Worm (Caenorhabditis elegans): ENCODE results near the gene C25F6.1.

Gene C25F6.1

DNA sequence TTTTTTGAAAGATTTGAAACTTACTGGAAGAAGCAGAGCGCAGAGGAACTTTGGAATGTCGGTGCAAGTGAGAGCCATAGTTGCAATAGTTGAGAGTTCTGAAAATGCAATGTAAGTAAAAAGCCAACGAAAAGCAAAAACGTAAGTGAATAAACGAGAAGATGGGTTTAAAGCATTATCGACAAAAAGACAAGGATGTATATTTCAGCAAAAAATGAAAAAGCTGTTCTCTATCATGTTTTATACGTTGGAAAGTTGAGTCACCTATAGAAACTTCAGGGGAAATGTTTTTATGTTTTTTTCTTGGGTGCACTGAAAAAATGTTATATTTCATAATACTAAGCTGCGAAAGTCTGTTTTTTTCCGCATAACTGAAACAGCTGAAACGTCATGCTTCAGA, 30.8 kb downstream of the C25F6.1 start, which contains the start of gene T23F2.5:
TSS of gene T23F2.5 (minus strand) at position 101 of the 400 bp plus-strand sequence.
- TF ChIP-seq cnd-1 (tag; optimal IDR thresholded peaks at IDR 0.05) = no peak
- TF ChIP-seq nhr-12 (tag; optimal IDR thresholded peaks at IDR 0.05) = no peak
- TF ChIP-seq flh-1 (GFP tag; optimal IDR thresholded peaks at IDR 0.05) = no peak
- no peak for TF ChIP-seq ceh-83 (GFP tag; optimal IDR thresholded peaks at IDR 0.05)
- no peak for TF ChIP-seq lsy-2 (tag; optimal IDR thresholded peaks at IDR 0.05)

DNA sequence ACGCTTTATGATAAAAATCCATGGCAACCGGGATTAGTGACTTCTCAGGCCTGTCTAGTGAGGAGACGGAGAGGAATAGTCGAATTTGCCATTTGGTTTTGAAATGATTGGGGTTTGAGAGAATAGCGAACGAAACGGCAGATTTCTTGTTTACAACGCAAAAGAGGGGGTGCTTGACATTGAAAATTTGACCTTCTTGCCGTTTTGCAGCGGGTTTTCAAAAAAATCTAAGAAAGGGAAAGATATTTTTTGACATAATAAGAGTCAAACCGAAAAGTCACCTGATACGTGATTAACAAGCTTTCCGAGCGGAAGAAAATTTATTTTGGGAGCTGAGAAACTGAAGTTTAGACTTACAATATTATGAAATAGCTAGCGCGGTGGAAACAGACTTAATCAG, 31.6 kb downstream of the C25F6.1 start:
- TF ChIP-seq drap-1 (GFP tag; optimal IDR thresholded peaks at IDR 0.05) (no peak), lin-32 (GFP tag; optimal IDR thresholded peaks at IDR 0.05) (no peak), tbx-8 (GFP tag; optimal IDR thresholded peaks at IDR 0.05) (no peak)

DNA sequence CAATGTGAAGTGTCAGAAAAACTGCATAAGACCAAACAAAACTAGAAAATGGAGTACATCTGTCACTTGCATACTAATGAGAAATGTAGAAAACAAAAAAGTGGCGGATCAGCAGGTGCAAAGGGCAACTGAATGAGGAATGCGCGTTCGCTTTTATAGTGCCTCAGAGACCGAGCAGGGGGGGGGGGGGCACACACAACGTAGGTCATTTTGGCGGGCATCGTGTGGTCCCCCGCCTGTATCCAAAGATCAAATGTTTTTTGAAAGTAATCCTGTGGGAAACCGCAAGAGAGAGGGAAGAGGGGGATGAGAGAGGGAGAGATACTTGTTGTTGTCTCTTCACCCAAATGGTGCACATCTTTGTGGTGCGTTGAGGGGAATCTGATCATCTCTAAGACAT, 32.1 kb downstream of the C25F6.1 start:
- no peak for TF ChIP-seq M03D4.4 (tag; optimal IDR thresholded peaks at IDR 0.05)
- peak; percentile 56 for TF ChIP-seq mls-2 (tag; optimal IDR thresholded peaks at IDR 0.05)
- peak; percentile 42 for TF ChIP-seq cnd-1 (tag; optimal IDR thresholded peaks at IDR 0.05)
- TF ChIP-seq blmp-1 (tag; optimal IDR thresholded peaks at IDR 0.05) = no peak
- no peak for TF ChIP-seq elt-1 (tag; optimal IDR thresholded peaks at IDR 0.05; ENCODE audit: borderline replicate concordance, insufficient read depth)
- peak; percentile 62 for TF ChIP-seq nhr-2 (tag; optimal IDR thresholded peaks at IDR 0.05)
- TF ChIP-seq unc-120 (tag; optimal IDR thresholded peaks at IDR 0.05; ENCODE audit: poor library complexity, severe bottlenecking) = no peak
- TF ChIP-seq drap-1 (GFP tag; optimal IDR thresholded peaks at IDR 0.05) = peak; percentile 2
- no peak for TF ChIP-seq flh-1 (GFP tag; optimal IDR thresholded peaks at IDR 0.05)

DNA sequence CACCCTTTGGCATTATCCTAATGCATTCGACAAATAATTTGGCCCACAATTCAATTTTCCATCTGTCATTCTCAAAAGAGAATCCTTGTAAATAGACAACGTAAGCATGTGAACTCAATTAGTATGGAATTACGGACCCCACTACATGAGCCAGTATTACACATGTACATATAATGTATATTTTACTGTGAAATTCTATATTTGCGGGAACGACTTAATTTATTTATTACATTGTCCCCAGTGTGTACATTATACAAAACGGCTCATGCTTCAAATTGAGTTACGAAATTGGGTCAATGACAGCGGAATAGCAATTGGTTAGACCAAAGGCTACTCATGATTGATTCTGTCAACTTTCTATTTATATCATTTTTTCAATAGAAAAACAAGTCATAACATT, 33.3 kb downstream of the C25F6.1 start:
- peak; percentile 99 for TF ChIP-seq ces-1 (GFP tag; optimal IDR thresholded peaks at IDR 0.05)
- TF ChIP-seq drap-1 (GFP tag; optimal IDR thresholded peaks at IDR 0.05) = no peak
- no peak for TF ChIP-seq unc-62 (GFP tag; optimal IDR thresholded peaks at IDR 0.05)
- TF ChIP-seq pha-4 (tag; optimal IDR thresholded peaks at IDR 0.05) = no peak
- TF ChIP-seq zip-8 (tag; optimal IDR thresholded peaks at IDR 0.05) = no peak
- no peak for TF ChIP-seq elt-1 (tag; optimal IDR thresholded peaks at IDR 0.05; ENCODE audit: borderline replicate concordance, insufficient read depth)
- no peak for TF ChIP-seq nhr-237 (tag; optimal IDR thresholded peaks at IDR 0.05)

DNA sequence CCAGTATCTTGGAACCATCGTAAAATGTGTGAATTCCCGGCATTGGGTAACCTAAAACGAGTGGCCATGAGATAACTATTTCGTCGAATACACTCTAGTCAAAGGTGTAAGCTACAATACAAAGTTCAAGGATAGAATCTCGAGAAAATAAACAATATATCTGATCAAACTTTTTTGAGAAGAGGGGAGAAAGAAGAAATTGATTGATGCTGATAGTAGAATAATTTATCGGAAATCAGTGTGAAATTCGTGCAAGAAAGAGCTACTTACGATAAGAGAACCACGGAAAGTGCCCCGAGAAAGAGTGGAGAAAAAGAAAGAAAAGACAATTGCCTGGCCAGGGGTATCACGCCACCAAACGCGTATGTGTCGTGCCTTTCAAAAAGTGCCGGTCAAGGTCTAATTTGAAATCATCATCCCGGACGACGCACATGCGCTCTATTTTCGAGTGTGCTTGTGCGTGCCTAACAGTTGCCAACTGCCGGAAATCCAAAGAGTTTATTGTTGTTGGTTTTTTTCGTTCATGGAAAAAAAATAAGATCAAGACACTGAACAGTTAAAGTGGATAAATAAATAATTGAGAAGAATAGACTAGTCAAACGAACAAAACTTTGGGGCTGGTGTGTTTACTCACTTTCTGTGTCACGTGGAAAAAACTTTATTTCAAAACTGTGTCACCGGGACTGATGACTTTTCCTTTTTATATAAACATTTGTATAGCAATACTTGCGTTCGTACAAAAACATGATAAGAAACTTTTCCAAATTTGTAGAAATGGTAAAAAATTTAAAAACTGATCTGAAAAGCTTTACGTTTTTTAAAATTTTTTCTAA, 36.7 kb downstream of the C25F6.1 start, which contains the start of gene mboa-3:
TSS of gene mboa-3 (minus strand) at position 51 of the 833 bp plus-strand sequence.
- no peak for TF ChIP-seq lin-32 (GFP tag; optimal IDR thresholded peaks at IDR 0.05)
- no peak for TF ChIP-seq ces-1 (GFP tag; optimal IDR thresholded peaks at IDR 0.05)
- TF ChIP-seq sptf-1 (tag; optimal IDR thresholded peaks at IDR 0.05) = no peak
- no peak for TF ChIP-seq nhr-28 (tag; optimal IDR thresholded peaks at IDR 0.05)
- TF ChIP-seq pha-4 (tag; optimal IDR thresholded peaks at IDR 0.05) = no peak
- TF ChIP-seq drap-1 (GFP tag; optimal IDR thresholded peaks at IDR 0.05) = no peak

DNA sequence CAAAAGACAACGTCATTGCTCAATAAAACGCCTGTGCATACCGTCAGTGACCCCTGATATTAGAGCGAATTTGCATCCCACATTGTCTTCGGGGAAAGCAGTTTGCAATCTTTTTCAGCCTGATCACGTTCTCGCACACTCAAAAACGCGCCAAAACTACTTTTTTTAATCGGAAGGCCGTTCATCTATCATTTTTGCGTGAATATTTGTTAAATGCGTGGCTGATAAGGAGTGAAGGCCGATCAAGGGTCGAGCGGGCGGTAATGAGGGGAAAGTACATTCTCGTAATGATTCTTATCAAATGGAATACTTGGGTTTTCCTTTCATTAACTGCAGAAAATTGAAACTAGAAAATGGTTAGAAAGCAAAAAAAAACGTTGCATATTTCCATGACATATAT, 38.0 kb downstream of the C25F6.1 start:
- TF ChIP-seq mls-2 (tag; optimal IDR thresholded peaks at IDR 0.05) = no peak
- no peak for TF ChIP-seq nhr-2 (tag; optimal IDR thresholded peaks at IDR 0.05)
- no peak for TF ChIP-seq ham-2 (GFP tag; optimal IDR thresholded peaks at IDR 0.05)
- TF ChIP-seq mab-5 (tag; optimal IDR thresholded peaks at IDR 0.05) = no peak
- no peak for TF ChIP-seq snpc-4 (tag; optimal IDR thresholded peaks at IDR 0.05)
- TF ChIP-seq sptf-1 (tag; optimal IDR thresholded peaks at IDR 0.05) = no peak
- no peak for TF ChIP-seq nhr-28 (tag; optimal IDR thresholded peaks at IDR 0.05)
- TF ChIP-seq unc-62 (GFP tag; optimal IDR thresholded peaks at IDR 0.05) = no peak
- no peak for TF ChIP-seq ceh-39 (tag; optimal IDR thresholded peaks at IDR 0.05)
- TF ChIP-seq tbx-8 (GFP tag; optimal IDR thresholded peaks at IDR 0.05) = no peak
- no peak for TF ChIP-seq nhr-76 (tag; optimal IDR thresholded peaks at IDR 0.05)
- TF ChIP-seq zip-8 (tag; optimal IDR thresholded peaks at IDR 0.05) = no peak
